Fruit fly (Drosophila melanogaster) whole organism, adult: Measurements from ENCODE around the gene CG10068.
A peak's percentile ranks its signal among the peaks of the same experiment; 100 is the strongest.

ENCODE experiments used
- CG11617 ChIP-seq: fragments of 200-800 bp; sonication (Bioruptor generic); optimal IDR thresholded peaks from 2 replicates; lab custom pipeline; 2017; ENCODE audit warnings: mild to moderate bottlenecking, missing biosample characterization, missing genetic modification reagents, missing genetic modification characterization
- CG12768 ChIP-seq: fragments of 200-800 bp; sonication (Bioruptor generic); optimal IDR thresholded peaks from 2 replicates; lab custom pipeline; 2017; ENCODE audit warnings: missing biosample characterization, missing genetic modification characterization, mild to moderate bottlenecking, moderate library complexity, missing genetic modification reagents
- CG14711 ChIP-seq: fragments of 200-800 bp; sonication (Bioruptor generic); optimal IDR thresholded peaks from 2 replicates; lab custom pipeline; 2018; ENCODE audit warnings: missing biosample characterization, mild to moderate bottlenecking, missing genetic modification characterization, moderate library complexity
- CG1620 ChIP-seq: fragments of 200-800 bp; sonication (Bioruptor generic); optimal IDR thresholded peaks from 2 replicates; lab custom pipeline; 2016; ENCODE audit warnings: missing biosample characterization, missing genetic modification characterization
- CG33017 ChIP-seq: fragments of 200-800 bp; sonication (Bioruptor generic); optimal IDR thresholded peaks from 2 replicates; lab custom pipeline; 2018; ENCODE audit warnings: missing biosample characterization, mild to moderate bottlenecking, missing genetic modification characterization, moderate library complexity
- CG5204 ChIP-seq: fragments of 200-800 bp; sonication (Bioruptor generic); optimal IDR thresholded peaks from 2 replicates; lab custom pipeline; 2016; ENCODE audit warnings: missing biosample characterization, missing genetic modification characterization
- CG7045 ChIP-seq: fragments of 200-800 bp; sonication (Bioruptor generic); optimal IDR thresholded peaks from 2 replicates; lab custom pipeline; 2017; ENCODE audit warnings: missing biosample characterization, mild to moderate bottlenecking, missing genetic modification characterization
- CG7101 ChIP-seq: fragments of 200-800 bp; sonication (Bioruptor generic); optimal IDR thresholded peaks from 2 replicates; lab custom pipeline; 2018; ENCODE audit warnings: missing biosample characterization, mild to moderate bottlenecking, missing genetic modification characterization, moderate library complexity
- Clk ChIP-seq: fragments of 200-800 bp; sonication (Bioruptor generic); optimal IDR thresholded peaks from 2 replicates; lab custom pipeline; 2017; ENCODE audit warnings: missing biosample characterization, missing genetic modification characterization
- Crg-1 ChIP-seq: fragments of 200-800 bp; sonication (Bioruptor generic); optimal IDR thresholded peaks from 2 replicates; lab custom pipeline; 2016; ENCODE audit warnings: missing biosample characterization, missing genetic modification characterization
- Hr96 ChIP-seq: fragments of 200-800 bp; sonication (Bioruptor generic); optimal IDR thresholded peaks from 2 replicates; lab custom pipeline; 2016; ENCODE audit warnings: missing biosample characterization, missing genetic modification characterization
- Mnt ChIP-seq: fragments of 200-800 bp; sonication (Bioruptor generic); optimal IDR thresholded peaks from 2 replicates; lab custom pipeline; 2016; ENCODE audit warnings: missing biosample characterization, mild to moderate bottlenecking, missing genetic modification characterization
- bab1 ChIP-seq: fragments of 200-800 bp; sonication (Bioruptor generic); optimal IDR thresholded peaks from 3 replicates; lab custom pipeline; 2019; ENCODE audit warnings: missing biosample characterization, mild to moderate bottlenecking, missing genetic modification characterization, moderate library complexity
- cic ChIP-seq: fragments of 200-800 bp; sonication (Bioruptor generic); optimal IDR thresholded peaks from 2 replicates; lab custom pipeline; 2017; ENCODE audit warnings: missing biosample characterization, mild to moderate bottlenecking, missing genetic modification characterization, moderate library complexity
- cnc ChIP-seq, 2 experiments: fragments of >200 bp; optimal IDR thresholded peaks; 2 replicates each; lab custom pipeline; 2017
- kay ChIP-seq: fragments of 200-800 bp; sonication (Bioruptor generic); peaks from one replicate; lab custom pipeline; 2016; ENCODE audit warnings: missing biosample characterization, missing genetic modification characterization, borderline replicate concordance
- ovo ChIP-seq: fragments of 200-800 bp; sonication (Bioruptor generic); optimal IDR thresholded peaks from 2 replicates; lab custom pipeline; 2016; ENCODE audit warnings: missing biosample characterization, missing genetic modification characterization
- pad ChIP-seq: fragments of 200-800 bp; sonication (Bioruptor generic); optimal IDR thresholded peaks from 3 replicates; lab custom pipeline; 2017; ENCODE audit warnings: missing biosample characterization, missing genetic modification characterization, mild to moderate bottlenecking, moderate library complexity, missing genetic modification reagents
- tj ChIP-seq: fragments of 200-800 bp; sonication (Bioruptor generic); optimal IDR thresholded peaks from 3 replicates; lab custom pipeline; 2017; ENCODE audit warnings: missing biosample characterization, mild to moderate bottlenecking, missing genetic modification characterization, moderate library complexity
- toe ChIP-seq: fragments of 200-800 bp; sonication (Bioruptor generic); optimal IDR thresholded peaks from 2 replicates; lab custom pipeline; 2016; ENCODE audit warnings: missing biosample characterization, missing genetic modification characterization

Gene CG10068

dm6 chr3R:7108589-7109312, 19.1 kb downstream of the CG10068 start:
- TF ChIP-seq tj (peak; percentile 84), CG11617 (GFP tag; lab: Kevin White, UChicago) (peak; percentile 74), cnc (optimal IDR thresholded peaks at IDR 0.05; lab: Kevin White, UChicago) (no peak), ovo (GFP tag; lab: Kevin White, UChicago) (peak; percentile 70), pad (GFP tag; lab: Kevin White, UChicago) (peak; percentile 77), Crg-1 (GFP tag; lab: Kevin White, UChicago) (peak; percentile 44), bab1 (GFP tag; lab: Kevin White, UChicago) (peak; percentile 91), Clk (GFP tag; lab: Kevin White, UChicago) (peak; percentile 57), toe (GFP tag; lab: Kevin White, UChicago) (peak; percentile 51), CG12768 (GFP tag; lab: Kevin White, UChicago) (peak; percentile 47), CG7045 (GFP tag; lab: Kevin White, UChicago) (peak; percentile 84), CG7101 (tag; lab: Kevin White, UChicago) (peak; percentile 91), CG1620 (GFP tag; lab: Kevin White, UChicago) (peak; percentile 63), CG14711 (tag; lab: Kevin White, UChicago) (peak; percentile 91), CG5204 (GFP tag; lab: Kevin White, UChicago) (peak; percentile 73), CG33017 (peak; percentile 88), Mnt (GFP tag; lab: Kevin White, UChicago) (peak; percentile 2), kay (GFP tag; lab: Kevin White, UChicago) (no peak), cic (GFP tag; lab: Kevin White, UChicago) (no peak), Hr96 (peak; percentile 73)

dm6 chr3R:7107713-7108588, 19.9 kb downstream of the CG10068 start:
- TF ChIP-seq Mnt (GFP tag; lab: Kevin White, UChicago) (no peak), Hr96 (no peak), pad (GFP tag; lab: Kevin White, UChicago) (peak; percentile 3), toe (GFP tag; lab: Kevin White, UChicago) (no peak), CG12768 (GFP tag; lab: Kevin White, UChicago) (no peak), kay (GFP tag; lab: Kevin White, UChicago) (peak; percentile 38), CG7045 (GFP tag; lab: Kevin White, UChicago) (no peak)

dm6 chr3R:7105503-7106164, 22.2 kb downstream of the CG10068 start:
- TF ChIP-seq Clk (GFP tag; lab: Kevin White, UChicago) (no peak), CG1620 (GFP tag; lab: Kevin White, UChicago) (no peak), CG11617 (GFP tag; lab: Kevin White, UChicago) (no peak), Hr96 (no peak), CG14711 (tag; lab: Kevin White, UChicago) (no peak), Crg-1 (GFP tag; lab: Kevin White, UChicago) (no peak), Mnt (GFP tag; lab: Kevin White, UChicago) (no peak), tj (no peak), bab1 (GFP tag; lab: Kevin White, UChicago) (no peak), CG5204 (GFP tag; lab: Kevin White, UChicago) (no peak), kay (GFP tag; lab: Kevin White, UChicago) (no peak), CG7045 (GFP tag; lab: Kevin White, UChicago) (no peak), CG12768 (GFP tag; lab: Kevin White, UChicago) (no peak), ovo (GFP tag; lab: Kevin White, UChicago) (no peak), toe (GFP tag; lab: Kevin White, UChicago) (no peak), cnc (optimal IDR thresholded peaks at IDR 0.05; lab: Kevin White, UChicago) (no peak), CG7101 (tag; lab: Kevin White, UChicago) (no peak), CG33017 (no peak), pad (GFP tag; lab: Kevin White, UChicago) (no peak), cic (GFP tag; lab: Kevin White, UChicago) (no peak)

- TF ChIP-seq pad (GFP tag; lab: Kevin White, UChicago) (no peak), Mnt (GFP tag; lab: Kevin White, UChicago) (no peak), bab1 (GFP tag; lab: Kevin White, UChicago) (no peak), toe (GFP tag; lab: Kevin White, UChicago) (no peak), CG12768 (GFP tag; lab: Kevin White, UChicago) (no peak), CG7045 (GFP tag; lab: Kevin White, UChicago) (no peak), CG11617 (GFP tag; lab: Kevin White, UChicago) (no peak), Clk (GFP tag; lab: Kevin White, UChicago) (no peak), tj (no peak), CG14711 (tag; lab: Kevin White, UChicago) (no peak), Crg-1 (GFP tag; lab: Kevin White, UChicago) (no peak), ovo (GFP tag; lab: Kevin White, UChicago) (no peak), cnc (optimal IDR thresholded peaks at IDR 0.05; lab: Kevin White, UChicago) (no peak), Hr96 (no peak)
Observed at dm6 chr3R:7104308-7104707, 23.5 kb downstream of the CG10068 start.
